Fruit fly (Drosophila melanogaster): ENCODE results near the gene dos.

dos gene

DNA sequence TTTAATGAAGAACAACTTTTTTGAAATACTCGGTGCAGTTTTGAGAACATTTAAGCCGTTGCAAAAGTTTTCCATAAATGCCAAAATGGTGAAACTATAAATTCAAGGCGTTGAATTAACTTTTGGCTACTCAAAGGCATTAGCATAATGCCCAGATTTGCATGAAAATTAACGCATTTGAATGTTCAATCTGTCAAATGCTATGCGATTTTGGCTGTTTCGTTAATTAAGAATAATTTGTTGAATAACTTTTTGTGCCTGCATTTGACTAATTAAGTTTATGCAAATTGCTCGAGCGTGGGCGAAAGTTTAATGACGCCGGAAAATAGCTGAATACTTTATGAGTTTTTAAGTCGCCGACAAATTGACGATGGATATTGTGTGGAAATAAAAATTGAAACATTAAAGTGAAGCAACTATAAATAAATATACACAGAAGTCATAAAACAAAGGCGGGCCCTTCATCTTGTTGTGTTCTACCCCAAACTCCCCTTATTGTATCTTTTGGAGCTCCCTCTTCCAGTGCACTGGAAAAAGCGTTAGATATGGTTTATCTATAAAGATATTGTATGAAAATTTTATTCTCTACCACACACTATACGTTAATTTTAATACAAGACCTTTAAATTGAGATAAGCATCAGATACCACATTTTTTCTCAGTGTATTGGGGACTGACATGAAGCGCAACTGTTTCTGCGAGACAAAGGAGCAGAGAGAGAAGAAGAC is 36.9 kb upstream of the dos start (continued):
- TF ChIP-seq CG10979 (tag; optimal IDR thresholded peaks at IDR 0.05), result peak; percentile 83
- TF ChIP-seq CG15696 (tag; optimal IDR thresholded peaks at IDR 0.05), result peak; percentile 50
- TF ChIP-seq Myb (GFP tag; optimal IDR thresholded peaks at IDR 0.05), result peak; percentile 8
- TF ChIP-seq CG31388 (GFP tag; optimal IDR thresholded peaks at IDR 0.05), result peak; percentile 2
- TF ChIP-seq CG13424 (tag; optimal IDR thresholded peaks at IDR 0.05), result peak; percentile 66
- peak; percentile 84 for TF ChIP-seq CG18262 (tag; optimal IDR thresholded peaks at IDR 0.05)
- TF ChIP-seq abd-A (tag; optimal IDR thresholded peaks at IDR 0.05), result peak; percentile 41
- peak; percentile 13; the same call in 1 of the 3 replicates for TF ChIP-seq Dbx (GFP tag; IDR thresholded peaks at IDR 0.05)
- peak; percentile 30 for TF ChIP-seq CG10147 (GFP tag; optimal IDR thresholded peaks at IDR 0.05)
- no peak for TF ChIP-seq Vsx1 (GFP tag; optimal IDR thresholded peaks at IDR 0.05)
- no peak for TF ChIP-seq Optix (GFP tag; IDR thresholded peaks at IDR 0.05)
- no peak for TF ChIP-seq hkb (optimal IDR thresholded peaks at IDR 0.05)
- TF ChIP-seq hkb (GFP tag; IDR thresholded peaks at IDR 0.05), result peak; percentile 73
- TF ChIP-seq CG13624 (GFP tag; optimal IDR thresholded peaks at IDR 0.05), result peak; percentile 33
- TF ChIP-seq lbe (GFP tag; optimal IDR thresholded peaks at IDR 0.05), result peak; percentile 29
- TF ChIP-seq CG17612 (GFP tag; IDR thresholded peaks at IDR 0.05), result 0 out of 2 replicates have a peak, but pooled peaks have one; percentile 22
- peak; percentile 36 for TF ChIP-seq Abd-B (GFP tag; optimal IDR thresholded peaks at IDR 0.05)
- TF ChIP-seq CG7963 (GFP tag; IDR thresholded peaks at IDR 0.05; ENCODE audit: partially characterized antibody), result no peak
- TF ChIP-seq CG4282 (GFP tag; optimal IDR thresholded peaks at IDR 0.05), result no peak
- TF ChIP-seq ato (GFP tag; IDR thresholded peaks at IDR 0.05; ENCODE audit: partially characterized antibody), result no peak
- peak; percentile 40 for TF ChIP-seq CG6683 (GFP tag; optimal IDR thresholded peaks at IDR 0.05)
- TF ChIP-seq fd3F (GFP tag; optimal IDR thresholded peaks at IDR 0.05), result no peak
- peak; percentile 28 for TF ChIP-seq CG4328 (GFP tag; optimal IDR thresholded peaks at IDR 0.05)
- TF ChIP-seq Asciz (GFP tag; optimal IDR thresholded peaks at IDR 0.05), result peak; percentile 66
- TF ChIP-seq Blimp-1 (GFP tag; optimal IDR thresholded peaks at IDR 0.05), result peak; percentile 81
- TF ChIP-seq trh (GFP tag; optimal IDR thresholded peaks at IDR 0.05), result no peak
- peak; percentile 52 for TF ChIP-seq CG12236 (GFP tag; optimal IDR thresholded peaks at IDR 0.05)
- TF ChIP-seq CrebB (tag; optimal IDR thresholded peaks at IDR 0.05), result peak; percentile 27
- no peak for TF ChIP-seq Trl (optimal IDR thresholded peaks at IDR 0.05)
- TF ChIP-seq Trl (GFP tag; optimal IDR thresholded peaks at IDR 0.05), result peak; percentile 18
- no peak for TF ChIP-seq Lpt (GFP tag; optimal IDR thresholded peaks at IDR 0.05)
- peak; percentile 55 for TF ChIP-seq CG12155 (GFP tag; optimal IDR thresholded peaks at IDR 0.05)
- no peak for TF ChIP-seq hth (optimal IDR thresholded peaks at IDR 0.05)
- TF ChIP-seq CG7786 (GFP tag; optimal IDR thresholded peaks at IDR 0.05), result peak; percentile 51
- no peak for TF ChIP-seq gfzf (GFP tag; optimal IDR thresholded peaks at IDR 0.05)
- TF ChIP-seq Rfx (GFP tag; IDR thresholded peaks at IDR 0.05), result peak; percentile 52
- TF ChIP-seq HLH4C (GFP tag; IDR thresholded peaks at IDR 0.05; ENCODE audit: partially characterized antibody), result no peak
- TF ChIP-seq az2 (GFP tag; optimal IDR thresholded peaks at IDR 0.05), result peak; percentile 70
- no peak for TF ChIP-seq Rx (GFP tag; IDR thresholded peaks at IDR 0.05)
- no peak; the same call in 1 of the 2 replicates for TF ChIP-seq CG3847 (GFP tag; IDR thresholded peaks at IDR 0.05)
- peak; percentile 42 for TF ChIP-seq TFAM (GFP tag; optimal IDR thresholded peaks at IDR 0.05)
- TF ChIP-seq NfI (GFP tag; optimal IDR thresholded peaks at IDR 0.05), result peak; percentile 44
- peak in 1 of 2 experiments; percentile 36 for TF ChIP-seq Hr78 (GFP tag; optimal IDR thresholded peaks at IDR 0.05)
- peak; percentile 78 for TF ChIP-seq CG10267 (tag; optimal IDR thresholded peaks at IDR 0.05)
- no peak for TF ChIP-seq Taf1 (GFP tag; IDR thresholded peaks at IDR 0.05)
- no peak for TF ChIP-seq Bgb (GFP tag; IDR thresholded peaks at IDR 0.05; ENCODE audit: partially characterized antibody)
- no peak for TF ChIP-seq CG9817 (tag; optimal IDR thresholded peaks at IDR 0.05)
- peak; percentile 65 for TF ChIP-seq btn (GFP tag; optimal IDR thresholded peaks at IDR 0.05)
- no peak for TF ChIP-seq CG31365 (tag; optimal IDR thresholded peaks at IDR 0.05)
